Fruit fly (Drosophila melanogaster) whole organism: ENCODE data around the gene CG4704.

Source experiments
- CG8478 ChIP-seq: fragments of >200 bp; optimal IDR thresholded peaks from 2 replicates; lab custom pipeline; 2018; ENCODE audit warnings: inconsistent platforms
- Dll ChIP-seq: fragments of >200 bp; optimal IDR thresholded peaks from 2 replicates; lab custom pipeline; 2017
- EcR ChIP-seq, 2 experiments: fragments of >200 bp; optimal IDR thresholded peaks; 2 replicates each; lab custom pipeline; 2017; ENCODE audit warnings: missing biosample characterization in 2 of 2, missing genetic modification characterization in 2 of 2, missing genetic modification reagents in 2 of 2
- pan ChIP-seq: fragments of >200 bp; optimal IDR thresholded peaks from 2 replicates; lab custom pipeline; 2017
- psq ChIP-seq: fragments of >200 bp; optimal IDR thresholded peaks from 2 replicates; lab custom pipeline; 2017
- usp ChIP-seq: fragments of >200 bp; optimal IDR thresholded peaks from 2 replicates; lab custom pipeline; 2017; ENCODE audit warnings: missing biosample characterization, missing genetic modification characterization, mixed read lengths

CG4704 gene

DNA sequence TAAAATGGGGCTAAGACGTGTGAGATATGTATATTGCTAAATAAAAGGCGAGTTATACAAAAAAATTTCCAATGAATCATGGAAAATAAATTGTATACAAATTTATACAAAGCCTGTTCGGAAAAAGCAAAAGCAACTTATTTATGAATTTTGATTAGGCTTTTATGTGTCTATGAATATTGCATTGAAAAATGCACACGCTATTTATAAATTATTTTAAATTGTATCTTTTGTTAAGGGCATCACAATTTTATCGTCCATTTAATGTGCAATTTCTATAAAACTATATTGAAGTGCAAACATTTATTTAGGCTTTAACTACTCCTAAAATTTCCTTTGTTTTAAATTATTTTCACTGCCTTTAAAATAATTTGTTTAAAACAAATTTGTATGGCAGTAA lies at the start of gene CG4704:
TSS of gene CG4704 (minus strand) at position 101 of the 400 bp plus-strand sequence.
- TF ChIP-seq usp (GFP tag; lab: Kevin White, UChicago), result no peak
- TF ChIP-seq EcR (GFP tag; optimal IDR thresholded peaks at IDR 0.05; lab: Kevin White, UChicago), result no peak
- TF ChIP-seq CG8478, result no peak
- no peak for TF ChIP-seq Dll (lab: Kevin White, UChicago)
- no peak for TF ChIP-seq psq (lab: Kevin White, UChicago)
- TF ChIP-seq pan, result no peak

DNA sequence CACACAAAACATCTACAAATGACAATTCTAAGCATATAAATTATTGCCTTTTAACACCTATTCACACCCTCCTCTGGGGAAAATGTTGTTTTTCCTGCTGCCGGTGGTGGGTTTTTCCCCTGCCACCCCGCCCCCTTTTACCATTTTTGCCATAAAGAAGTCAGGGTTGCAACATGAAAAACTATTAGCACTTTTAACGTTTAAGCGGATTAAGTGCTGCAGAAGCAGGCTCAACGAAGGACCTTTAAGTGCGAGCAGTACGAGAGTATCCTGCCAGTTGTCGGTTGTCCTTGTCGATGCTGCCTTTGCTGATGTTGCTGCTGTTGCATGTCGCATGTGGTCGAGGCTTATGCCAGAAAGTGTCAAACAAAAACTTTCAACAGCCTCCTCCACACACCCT lies 49.2 kb upstream of the CG4704 start:
- TF ChIP-seq pan (no peak), CG8478 (no peak), usp (GFP tag; lab: Kevin White, UChicago) (no peak), EcR (GFP tag; optimal IDR thresholded peaks at IDR 0.05; lab: Kevin White, UChicago) (no peak), Dll (lab: Kevin White, UChicago) (no peak), psq (lab: Kevin White, UChicago) (no peak)

DNA sequence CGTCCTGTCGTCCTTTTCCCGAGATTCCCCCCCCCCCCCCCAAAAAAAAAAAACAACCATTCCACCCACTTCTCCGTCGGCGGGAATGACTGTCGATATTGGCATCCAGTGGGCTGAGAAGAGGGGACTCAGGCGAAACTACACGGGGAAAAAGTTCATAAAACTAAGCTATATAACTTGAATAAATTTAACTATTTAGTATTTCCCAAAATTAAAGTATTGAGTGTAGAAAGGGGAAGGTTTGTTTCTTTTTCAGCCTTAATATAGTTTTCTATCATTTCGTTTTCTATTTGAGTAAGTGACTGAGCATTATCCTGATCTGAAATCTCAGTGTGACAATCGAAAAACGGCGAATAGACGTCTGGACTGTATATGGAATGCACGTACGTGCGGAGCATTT lies 45.6 kb upstream of the CG4704 start:
- TF ChIP-seq usp (GFP tag; lab: Kevin White, UChicago) (no peak), Dll (lab: Kevin White, UChicago) (no peak), CG8478 (no peak), pan (no peak), psq (lab: Kevin White, UChicago) (no peak), EcR (GFP tag; optimal IDR thresholded peaks at IDR 0.05; lab: Kevin White, UChicago) (no peak)

DNA sequence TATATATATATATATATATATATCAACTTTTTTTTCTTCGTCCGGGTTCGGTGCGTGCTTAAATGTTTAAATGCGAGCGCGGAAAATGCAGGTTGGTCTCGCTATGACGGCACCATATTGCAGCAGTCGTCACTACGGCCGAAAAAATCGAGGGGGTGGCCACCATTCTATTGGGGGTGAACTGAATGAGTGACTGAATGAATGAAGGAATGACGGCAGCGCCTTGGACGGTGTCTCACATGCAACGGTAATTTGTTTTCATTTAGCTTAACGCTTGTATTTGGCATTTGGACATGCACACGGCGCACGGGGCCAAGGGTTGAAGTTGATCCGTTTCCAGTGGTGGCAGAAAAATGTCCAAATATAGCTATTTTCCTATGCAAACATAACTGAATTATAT lies 43.2 kb upstream of the CG4704 start:
- TF ChIP-seq CG8478 (no peak), EcR (GFP tag; optimal IDR thresholded peaks at IDR 0.05; lab: Kevin White, UChicago) (no peak), psq (lab: Kevin White, UChicago) (no peak), Dll (lab: Kevin White, UChicago) (no peak), pan (no peak), usp (GFP tag; lab: Kevin White, UChicago) (no peak)

DNA sequence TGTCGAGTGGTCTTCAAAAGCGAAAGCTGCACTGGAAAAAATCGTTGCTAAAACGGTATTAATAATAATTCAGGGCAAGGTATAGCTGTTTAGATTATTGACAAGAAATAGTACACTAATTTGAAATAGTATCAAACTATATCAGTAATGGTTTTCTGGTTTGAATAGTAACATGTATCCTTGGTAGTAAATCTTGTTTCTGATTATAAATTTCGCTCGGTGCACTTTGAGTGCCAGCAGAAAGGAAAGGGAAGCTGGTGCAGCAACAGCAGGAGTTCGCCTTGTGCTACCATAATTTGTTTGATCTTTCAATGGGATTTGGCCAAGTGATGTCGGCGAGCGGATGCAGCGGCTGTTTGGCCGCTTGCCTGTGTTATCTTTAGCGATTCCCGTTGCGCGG lies 40.7 kb upstream of the CG4704 start:
- TF ChIP-seq psq (lab: Kevin White, UChicago) (no peak), usp (GFP tag; lab: Kevin White, UChicago) (no peak), pan (no peak), CG8478 (no peak), EcR (GFP tag; optimal IDR thresholded peaks at IDR 0.05; lab: Kevin White, UChicago) (no peak), Dll (lab: Kevin White, UChicago) (no peak)

DNA sequence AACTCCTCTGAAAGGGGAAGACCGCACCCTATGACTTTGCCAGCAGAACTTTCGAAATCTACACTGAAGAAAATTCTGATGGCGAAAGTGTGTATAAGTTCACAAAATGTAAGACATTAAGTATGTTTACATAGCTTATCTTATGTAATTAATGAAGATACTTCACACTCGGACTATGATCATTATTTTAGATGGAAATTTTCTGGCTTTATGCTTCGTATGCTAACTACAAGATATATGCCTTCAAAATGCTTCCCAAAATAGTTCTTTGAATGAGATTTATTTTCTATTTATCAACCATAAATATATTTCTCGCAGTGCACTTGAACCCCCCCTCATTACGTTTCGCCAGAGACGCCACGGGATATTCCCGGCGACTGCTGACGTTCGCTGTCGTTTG lies 32.3 kb upstream of the CG4704 start:
- TF ChIP-seq pan (no peak), CG8478 (no peak), psq (lab: Kevin White, UChicago) (no peak)

DNA sequence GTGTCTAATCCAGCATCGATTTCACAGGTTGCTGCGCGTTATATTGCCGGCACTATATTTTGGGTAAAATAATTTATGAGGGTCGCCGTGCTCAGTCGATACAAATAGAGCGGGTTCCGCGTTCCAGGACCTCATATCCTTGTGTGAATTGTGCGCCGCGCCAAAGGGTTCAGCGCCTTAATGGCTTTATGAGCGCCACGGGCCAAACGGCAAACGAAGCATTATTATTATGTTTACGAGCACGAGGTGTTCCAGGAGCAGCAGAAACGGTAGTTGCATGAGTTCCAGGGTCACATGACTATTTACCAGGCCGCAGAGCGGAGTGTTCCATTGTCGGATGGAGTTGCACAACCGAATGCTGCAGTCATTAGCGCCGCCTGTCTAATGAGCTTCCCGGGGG lies 31.5 kb upstream of the CG4704 start:
- TF ChIP-seq usp (GFP tag; lab: Kevin White, UChicago) (no peak), CG8478 (no peak), psq (lab: Kevin White, UChicago) (no peak), EcR (GFP tag; optimal IDR thresholded peaks at IDR 0.05; lab: Kevin White, UChicago) (no peak), Dll (lab: Kevin White, UChicago) (no peak), pan (no peak)

DNA sequence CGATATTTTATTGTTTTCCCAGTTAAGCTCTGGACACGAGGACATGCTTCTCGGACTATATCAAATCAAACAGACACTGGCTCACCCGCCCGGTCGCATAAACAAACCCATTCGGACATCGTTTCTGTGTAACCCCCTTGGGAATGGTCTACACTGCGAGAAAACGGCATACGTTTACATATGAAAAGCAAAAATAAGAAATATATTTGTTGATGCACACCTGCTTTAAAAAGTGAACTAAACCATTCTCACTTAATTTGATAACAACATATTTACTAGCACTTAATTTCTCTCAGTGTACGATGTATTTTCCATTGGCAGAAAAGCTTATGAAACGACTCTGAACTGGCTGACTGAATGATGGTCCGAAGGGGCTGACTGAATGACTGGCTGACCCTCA lies 15.9 kb upstream of the CG4704 start:
- TF ChIP-seq Dll (lab: Kevin White, UChicago) (no peak), EcR (GFP tag; optimal IDR thresholded peaks at IDR 0.05; lab: Kevin White, UChicago) (no peak), CG8478 (no peak), usp (GFP tag; lab: Kevin White, UChicago) (no peak), pan (no peak), psq (lab: Kevin White, UChicago) (no peak)

DNA sequence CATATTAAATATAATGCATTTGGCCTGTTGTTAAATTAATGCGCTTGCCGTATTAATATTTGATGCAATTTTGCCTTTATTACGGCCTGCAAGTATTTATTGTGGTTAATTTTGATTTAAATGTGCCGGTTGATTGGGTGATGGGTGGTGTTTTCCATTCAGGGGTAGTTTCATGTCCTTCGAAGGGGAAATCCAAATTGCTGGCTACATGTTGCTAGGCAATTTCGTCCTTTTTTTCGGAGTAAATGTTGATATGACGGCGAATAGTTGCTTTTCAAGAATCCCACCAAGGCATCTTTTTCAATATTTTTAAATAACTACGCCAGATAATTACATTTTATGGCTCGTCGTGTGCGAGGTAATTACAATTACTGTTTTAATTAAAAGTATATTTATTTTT lies 6.8 kb downstream of the CG4704 start:
- TF ChIP-seq CG8478, result no peak
- no peak for TF ChIP-seq EcR (GFP tag; optimal IDR thresholded peaks at IDR 0.05; lab: Kevin White, UChicago)
- TF ChIP-seq usp (GFP tag; lab: Kevin White, UChicago), result no peak
- TF ChIP-seq psq (lab: Kevin White, UChicago), result no peak
- TF ChIP-seq pan, result no peak
- no peak for TF ChIP-seq Dll (lab: Kevin White, UChicago)

DNA sequence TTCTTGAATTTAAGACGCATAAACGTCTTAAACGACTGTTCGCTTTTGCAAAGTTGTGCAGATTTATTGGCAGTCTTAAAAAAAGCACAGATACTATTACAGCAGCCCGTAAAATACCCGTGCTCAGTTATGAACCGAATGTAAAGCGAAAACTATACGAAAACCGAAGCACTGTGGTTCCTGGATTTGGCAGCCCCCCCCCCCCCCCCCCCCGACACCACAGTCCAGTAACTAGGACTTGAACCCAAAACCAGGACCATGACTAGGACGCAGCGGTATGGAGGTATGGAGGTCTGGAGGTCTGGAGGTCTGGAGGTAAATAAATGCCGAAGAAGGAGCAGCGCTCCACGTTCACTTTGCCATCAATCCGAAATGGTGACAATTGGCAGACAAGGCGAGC lies 12.7 kb downstream of the CG4704 start:
- TF ChIP-seq Dll (lab: Kevin White, UChicago), result no peak
- no peak for TF ChIP-seq CG8478
- no peak for TF ChIP-seq usp (GFP tag; lab: Kevin White, UChicago)
- TF ChIP-seq EcR (GFP tag; optimal IDR thresholded peaks at IDR 0.05; lab: Kevin White, UChicago), result no peak
- TF ChIP-seq psq (lab: Kevin White, UChicago), result no peak
- no peak for TF ChIP-seq pan

DNA sequence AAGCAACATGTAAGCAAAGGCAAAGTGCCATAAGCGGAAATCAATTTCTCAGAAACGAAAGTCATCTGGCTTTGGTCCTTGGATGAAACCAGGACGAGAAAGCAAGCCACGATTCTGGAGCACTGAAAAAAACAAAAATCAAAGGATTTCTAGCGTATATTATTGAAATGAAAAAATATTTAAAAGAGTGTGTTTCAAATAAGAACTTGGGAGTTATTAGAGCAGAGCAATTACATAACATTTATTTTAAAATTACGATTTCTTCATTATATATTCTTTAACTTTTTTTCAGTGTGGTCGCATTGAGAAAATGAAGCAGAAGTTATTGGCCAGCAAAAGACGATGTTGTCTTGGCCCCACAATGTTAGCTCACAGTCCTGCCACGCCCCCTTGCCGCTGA lies 23.4 kb downstream of the CG4704 start:
- no peak for TF ChIP-seq usp (GFP tag; lab: Kevin White, UChicago)
- no peak for TF ChIP-seq CG8478
- TF ChIP-seq EcR (GFP tag; optimal IDR thresholded peaks at IDR 0.05; lab: Kevin White, UChicago), result no peak
- no peak for TF ChIP-seq pan
- no peak for TF ChIP-seq psq (lab: Kevin White, UChicago)
- TF ChIP-seq Dll (lab: Kevin White, UChicago), result no peak

DNA sequence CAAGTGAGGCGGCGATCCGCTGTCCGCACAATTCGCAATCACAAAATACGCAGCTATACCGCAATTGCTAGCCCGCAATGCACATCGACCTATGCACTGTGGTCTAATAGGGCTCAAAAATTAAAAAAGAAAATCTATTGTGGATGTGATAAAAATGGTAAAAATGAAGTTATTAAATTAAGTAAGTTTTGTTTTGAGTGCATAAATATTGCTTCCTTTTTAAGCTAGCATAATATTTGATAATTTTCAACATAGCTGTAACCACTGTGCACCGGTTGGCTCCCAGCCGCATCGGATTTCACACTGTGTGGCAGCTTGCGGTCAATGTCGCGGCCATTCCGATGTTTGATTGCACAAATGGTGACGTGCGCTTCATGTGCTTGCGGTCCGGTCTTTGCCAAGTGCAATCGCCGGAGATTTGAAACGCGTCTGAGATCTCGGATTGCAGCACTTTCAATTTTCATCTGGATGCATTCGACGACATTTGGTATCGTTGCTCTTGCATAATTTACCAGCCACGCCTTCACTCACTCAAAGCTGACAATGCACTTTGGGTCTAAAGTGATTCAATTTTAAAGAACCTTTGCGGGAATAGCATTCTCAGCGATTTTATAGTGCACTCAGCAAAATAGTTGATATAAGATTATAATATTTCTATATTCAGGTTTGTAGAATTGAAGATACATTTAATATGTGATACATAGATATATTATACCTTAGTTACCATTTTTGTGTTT lies 29.5 kb downstream of the CG4704 start:
- TF ChIP-seq Dll (lab: Kevin White, UChicago) (no peak), pan (no peak), EcR (GFP tag; optimal IDR thresholded peaks at IDR 0.05; lab: Kevin White, UChicago) (no peak), CG8478 (no peak), psq (lab: Kevin White, UChicago) (no peak), usp (GFP tag; lab: Kevin White, UChicago) (no peak)

DNA sequence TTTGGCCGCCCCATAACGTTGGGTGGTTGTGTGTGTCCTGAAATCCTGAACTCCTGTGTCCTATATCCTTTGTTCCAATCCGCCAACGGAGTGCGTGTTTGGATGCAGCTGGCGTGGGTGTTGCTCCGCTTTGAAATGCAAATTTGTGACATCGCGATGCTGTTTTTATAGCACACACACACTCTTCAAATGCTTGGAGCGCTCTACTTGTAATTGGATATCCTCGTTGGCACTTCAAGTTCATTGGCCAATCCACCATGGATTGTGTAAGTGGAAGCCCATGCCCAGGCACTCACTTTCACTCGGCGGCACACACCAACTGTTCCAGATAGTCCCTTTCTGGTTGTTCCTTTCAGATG lies 30.0 kb downstream of the CG4704 start, which contains the start of gene CG13840:
TSS of gene CG13840 (minus strand) at position 101 of the 359 bp plus-strand sequence.
- TF ChIP-seq Dll (lab: Kevin White, UChicago), result no peak
- TF ChIP-seq usp (GFP tag; lab: Kevin White, UChicago), result no peak
- TF ChIP-seq pan, result no peak
- TF ChIP-seq EcR (GFP tag; optimal IDR thresholded peaks at IDR 0.05; lab: Kevin White, UChicago), result no peak
- TF ChIP-seq CG8478, result no peak
- TF ChIP-seq psq (lab: Kevin White, UChicago), result no peak
